Fruit fly (Drosophila melanogaster) whole organism, embryonic: ENCODE results near the gene VhaM9.7-c.
A peak's percentile ranks its signal among the peaks of the same experiment; 100 is the strongest.

ENCODE experiments used
- Ada2b ChIP-seq: fragments of 200-800 bp; sonication (Bioruptor generic); IDR thresholded peaks from 2 replicates; pipeline ENCODE4 v1.3.6; 2022; ENCODE audit warnings: missing biosample characterization, missing genetic modification characterization
- CG10267 ChIP-seq: fragments of 200-800 bp; sonication (Bioruptor generic); optimal IDR thresholded peaks from 2 replicates; lab custom pipeline; 2018; ENCODE audit warnings: missing biosample characterization, mild to moderate bottlenecking, missing genetic modification characterization, moderate library complexity
- CG11504 ChIP-seq: fragments of 200-800 bp; sonication (Bioruptor generic); optimal IDR thresholded peaks from 3 replicates; lab custom pipeline; 2019; ENCODE audit warnings: missing biosample characterization, mild to moderate bottlenecking, missing genetic modification characterization, moderate library complexity
- CG12104 ChIP-seq: fragments of 200-800 bp; sonication (Bioruptor generic); optimal IDR thresholded peaks from 3 replicates; lab custom pipeline; 2016; ENCODE audit warnings: missing biosample characterization, missing genetic modification characterization
- CG13287 ChIP-seq: fragments of 200-800 bp; sonication (Bioruptor generic); IDR thresholded peaks from 2 replicates; pipeline ENCODE4 v1.3.6; 2022; ENCODE audit warnings: missing biosample characterization, missing genetic modification characterization; ENCODE audit not compliant: partially characterized antibody
- CG15073 ChIP-seq: fragments of 200-800 bp; sonication (Bioruptor generic); optimal IDR thresholded peaks from 2 replicates; lab custom pipeline; 2016; ENCODE audit warnings: missing biosample characterization, missing genetic modification characterization
- CG17361 ChIP-seq: fragments of 200-800 bp; sonication (Bioruptor generic); IDR thresholded peaks from 3 replicates; pipeline ENCODE4 v1.3.6; 2022; ENCODE audit warnings: missing biosample characterization, missing genetic modification characterization
- CG17612 ChIP-seq: fragments of 200-800 bp; sonication (Bioruptor generic); IDR thresholded peaks from 2 replicates; pipeline ENCODE4 v1.3.6; 2022; ENCODE audit warnings: missing biosample characterization, missing genetic modification characterization
- CG2120 ChIP-seq: fragments of 200-800 bp; sonication (Bioruptor generic); optimal IDR thresholded peaks from 3 replicates; lab custom pipeline; 2016; ENCODE audit warnings: missing biosample characterization, missing genetic modification characterization
- CG30431 ChIP-seq: fragments of 200-800 bp; sonication (Bioruptor generic); optimal IDR thresholded peaks from 2 replicates; lab custom pipeline; 2017; ENCODE audit warnings: missing biosample characterization, missing genetic modification characterization
- CG31365 ChIP-seq: fragments of 200-800 bp; sonication (Bioruptor generic); optimal IDR thresholded peaks from 2 replicates; lab custom pipeline; 2018; ENCODE audit warnings: missing biosample characterization, mild to moderate bottlenecking, missing genetic modification characterization
- CG43689 ChIP-seq: fragments of 200-800 bp; sonication (Bioruptor generic); IDR thresholded peaks from 2 replicates; pipeline ENCODE4 v1.3.6; 2022; ENCODE audit warnings: missing biosample characterization, missing genetic modification characterization
- CG6175 ChIP-seq: fragments of 200-800 bp; sonication (Bioruptor generic); IDR thresholded peaks from 3 replicates; pipeline ENCODE4 v1.3.6; 2022; ENCODE audit warnings: missing biosample characterization, missing genetic modification characterization
- CG7987 ChIP-seq: fragments of 200-800 bp; sonication (Bioruptor generic); optimal IDR thresholded peaks from 2 replicates; lab custom pipeline; 2018; ENCODE audit warnings: missing biosample characterization, mild to moderate bottlenecking, missing genetic modification characterization, moderate library complexity
- CG8765 ChIP-seq: fragments of 200-800 bp; sonication (Bioruptor generic); IDR thresholded peaks from 2 replicates; pipeline ENCODE4 v1.3.6; 2022; ENCODE audit warnings: missing biosample characterization, missing genetic modification characterization
- CG9609 ChIP-seq: fragments of 200-800 bp; sonication (Bioruptor generic); optimal IDR thresholded peaks from 3 replicates; lab custom pipeline; 2016; ENCODE audit warnings: missing biosample characterization, missing genetic modification characterization
- CHES-1-like ChIP-seq: fragments of 200-800 bp; sonication (Bioruptor generic); optimal IDR thresholded peaks from 2 replicates; lab custom pipeline; 2016; ENCODE audit warnings: missing biosample characterization, missing genetic modification characterization
- Camta ChIP-seq: fragments of 200-800 bp; sonication (Bioruptor generic); optimal IDR thresholded peaks from 2 replicates; lab custom pipeline; 2016; ENCODE audit warnings: missing biosample characterization, missing genetic modification characterization
- CrebB ChIP-seq: fragments of 200-800 bp; sonication (Bioruptor generic); optimal IDR thresholded peaks from 3 replicates; lab custom pipeline; 2018; ENCODE audit warnings: missing biosample characterization, mild to moderate bottlenecking, missing genetic modification characterization
- D19A ChIP-seq: fragments of 200-800 bp; optimal IDR thresholded peaks from 3 replicates; lab custom pipeline; 2019; ENCODE audit warnings: missing biosample characterization, mild to moderate bottlenecking, missing genetic modification characterization, moderate library complexity
- Dip2 ChIP-seq: fragments of 200-800 bp; sonication (Bioruptor generic); IDR thresholded peaks from 2 replicates; pipeline ENCODE4 v1.3.6; 2022; ENCODE audit warnings: missing biosample characterization, missing genetic modification characterization
- Dp ChIP-seq: fragments of 200-800 bp; sonication (Bioruptor generic); optimal IDR thresholded peaks from 2 replicates; lab custom pipeline; 2018; ENCODE audit warnings: missing biosample characterization, mild to moderate bottlenecking, missing genetic modification characterization, moderate library complexity
- Drgx ChIP-seq: fragments of 200-800 bp; sonication (Bioruptor generic); IDR thresholded peaks from 2 replicates; pipeline ENCODE4 v1.3.6; 2022; ENCODE audit warnings: missing biosample characterization, missing genetic modification characterization
- HHEX ChIP-seq: fragments of 200-800 bp; sonication (Bioruptor generic); optimal IDR thresholded peaks from 3 replicates; lab custom pipeline; 2017; ENCODE audit warnings: missing biosample characterization, mild to moderate bottlenecking, missing genetic modification characterization, missing genetic modification reagents
- Kr ChIP-seq: fragments of 200-800 bp; sonication (Bioruptor generic); optimal IDR thresholded peaks from 2 replicates; lab custom pipeline; 2017; ENCODE audit warnings: missing biosample characterization, mild to moderate bottlenecking, missing genetic modification characterization
- Nf-YB ChIP-seq: fragments of 200-800 bp; sonication (Bioruptor generic); optimal IDR thresholded peaks from 3 replicates; lab custom pipeline; 2019; ENCODE audit warnings: missing biosample characterization, mild to moderate bottlenecking, missing genetic modification characterization, moderate library complexity
- Pdp1 ChIP-seq, 2 experiments: fragments of 200-800 bp; sonication (Bioruptor generic); optimal IDR thresholded peaks; 3 replicates each; lab custom pipeline; 2016; ENCODE audit warnings: missing biosample characterization in 2 of 2, missing genetic modification characterization in 2 of 2, mild to moderate bottlenecking in 1 of 2, moderate library complexity in 1 of 2
- Rx ChIP-seq: fragments of 200-800 bp; sonication (Bioruptor generic); IDR thresholded peaks from 2 replicates; pipeline ENCODE4 v1.3.6; 2022; ENCODE audit warnings: missing biosample characterization, missing genetic modification characterization
- Stat92E ChIP-seq, 3 experiments: fragments of >200 bp in 2 of 3; fragments of 200-800 bp in 1 of 3; sonication (Bioruptor generic) in 1 of 3; optimal IDR thresholded peaks; 2 replicates each; lab custom pipeline; 2017 to 2019; ENCODE audit warnings: missing biosample characterization in 3 of 3, missing genetic modification characterization in 3 of 3, mild to moderate bottlenecking in 1 of 3, moderate library complexity in 1 of 3
- Vsx1 ChIP-seq: fragments of 200-800 bp; sonication (Bioruptor generic); optimal IDR thresholded peaks from 2 replicates; lab custom pipeline; 2017; ENCODE audit warnings: missing biosample characterization, mild to moderate bottlenecking, missing genetic modification characterization, missing genetic modification reagents
- al ChIP-seq: fragments of 200-800 bp; sonication (Bioruptor generic); IDR thresholded peaks from 2 replicates; pipeline ENCODE4 v1.3.6; 2022; ENCODE audit warnings: missing biosample characterization, missing genetic modification characterization
- bigmax ChIP-seq: fragments of 200-800 bp; sonication (Bioruptor generic); optimal IDR thresholded peaks from 2 replicates; lab custom pipeline; 2018; ENCODE audit warnings: missing biosample characterization, mild to moderate bottlenecking, missing genetic modification characterization
- bsh ChIP-seq, 2 experiments: fragments of 200-800 bp; sonication (Bioruptor generic); optimal IDR thresholded peaks; 2 replicates each; lab custom pipeline; 2017 to 2018; ENCODE audit warnings: mild to moderate bottlenecking in 2 of 2, missing biosample characterization in 2 of 2, missing genetic modification characterization in 2 of 2, moderate library complexity in 1 of 2
- croc ChIP-seq: fragments of 200-800 bp; sonication (Bioruptor generic); conservative IDR thresholded peaks from 3 replicates; pipeline ENCODE4 v1.3.6; 2022; ENCODE audit warnings: missing biosample characterization, missing genetic modification characterization
- da ChIP-seq: fragments of 200-800 bp; sonication (Bioruptor generic); optimal IDR thresholded peaks from 2 replicates; lab custom pipeline; 2016; ENCODE audit warnings: missing biosample characterization, missing genetic modification characterization
- dati ChIP-seq: fragments of 200-800 bp; sonication (Bioruptor generic); IDR thresholded peaks from 2 replicates; pipeline ENCODE4 v1.3.6; 2022; ENCODE audit warnings: missing biosample characterization, missing genetic modification characterization
- fru ChIP-seq: fragments of >200 bp; optimal IDR thresholded peaks from 2 replicates; lab custom pipeline; 2017
- gcm ChIP-seq: fragments of 200-800 bp; sonication (Bioruptor generic); optimal IDR thresholded peaks from 2 replicates; lab custom pipeline; 2019; ENCODE audit warnings: missing biosample characterization, mild to moderate bottlenecking, missing genetic modification characterization, moderate library complexity
- kay ChIP-seq: fragments of 200-800 bp; sonication (Bioruptor generic); optimal IDR thresholded peaks from 2 replicates; lab custom pipeline; 2016; ENCODE audit warnings: missing biosample characterization, missing genetic modification characterization
- onecut ChIP-seq: fragments of 200-800 bp; sonication (Bioruptor generic); IDR thresholded peaks from 2 replicates; pipeline ENCODE4 v1.3.6; 2022; ENCODE audit warnings: missing biosample characterization, missing genetic modification characterization
- row ChIP-seq: fragments of 200-800 bp; sonication (Bioruptor generic); IDR thresholded peaks from 3 replicates; pipeline ENCODE4 v1.3.6; 2022; ENCODE audit warnings: missing biosample characterization, missing genetic modification characterization
- slou ChIP-seq: fragments of 200-800 bp; sonication (Bioruptor generic); optimal IDR thresholded peaks from 3 replicates; lab custom pipeline; 2016; ENCODE audit warnings: missing biosample characterization, missing genetic modification characterization
- sob ChIP-seq: fragments of 200-800 bp; sonication (Bioruptor generic); IDR thresholded peaks from 2 replicates; pipeline ENCODE4 v1.3.6; 2022; ENCODE audit warnings: missing biosample characterization, missing genetic modification characterization
- sqz ChIP-seq: fragments of 200-800 bp; sonication (Bioruptor generic); optimal IDR thresholded peaks from 3 replicates; lab custom pipeline; 2018; ENCODE audit warnings: missing biosample characterization, mild to moderate bottlenecking, missing genetic modification characterization
- stc ChIP-seq: fragments of 200-800 bp; sonication (Bioruptor generic); IDR thresholded peaks from 2 replicates; pipeline ENCODE4 v1.3.6; 2022; ENCODE audit warnings: missing biosample characterization, missing genetic modification characterization
- toy ChIP-seq: fragments of 200-800 bp; sonication (Bioruptor generic); IDR thresholded peaks from 2 replicates; pipeline ENCODE4 v1.3.6; 2022; ENCODE audit warnings: missing biosample characterization, missing genetic modification characterization
- trem ChIP-seq: fragments of 200-800 bp; optimal IDR thresholded peaks from 3 replicates; lab custom pipeline; 2019; ENCODE audit warnings: missing biosample characterization, mild to moderate bottlenecking, missing genetic modification characterization, moderate library complexity
- unpg ChIP-seq: fragments of 200-800 bp; sonication (Bioruptor generic); optimal IDR thresholded peaks from 3 replicates; lab custom pipeline; 2018; ENCODE audit warnings: missing biosample characterization, mild to moderate bottlenecking, missing genetic modification characterization, moderate library complexity
- vfl ChIP-seq: fragments of 200-800 bp; sonication (Bioruptor generic); optimal IDR thresholded peaks from 2 replicates; lab custom pipeline; 2016; ENCODE audit warnings: missing biosample characterization, missing genetic modification characterization
- yki ChIP-seq: fragments of >200 bp; optimal IDR thresholded peaks from 3 replicates; lab custom pipeline; 2018

Gene VhaM9.7-c

DNA sequence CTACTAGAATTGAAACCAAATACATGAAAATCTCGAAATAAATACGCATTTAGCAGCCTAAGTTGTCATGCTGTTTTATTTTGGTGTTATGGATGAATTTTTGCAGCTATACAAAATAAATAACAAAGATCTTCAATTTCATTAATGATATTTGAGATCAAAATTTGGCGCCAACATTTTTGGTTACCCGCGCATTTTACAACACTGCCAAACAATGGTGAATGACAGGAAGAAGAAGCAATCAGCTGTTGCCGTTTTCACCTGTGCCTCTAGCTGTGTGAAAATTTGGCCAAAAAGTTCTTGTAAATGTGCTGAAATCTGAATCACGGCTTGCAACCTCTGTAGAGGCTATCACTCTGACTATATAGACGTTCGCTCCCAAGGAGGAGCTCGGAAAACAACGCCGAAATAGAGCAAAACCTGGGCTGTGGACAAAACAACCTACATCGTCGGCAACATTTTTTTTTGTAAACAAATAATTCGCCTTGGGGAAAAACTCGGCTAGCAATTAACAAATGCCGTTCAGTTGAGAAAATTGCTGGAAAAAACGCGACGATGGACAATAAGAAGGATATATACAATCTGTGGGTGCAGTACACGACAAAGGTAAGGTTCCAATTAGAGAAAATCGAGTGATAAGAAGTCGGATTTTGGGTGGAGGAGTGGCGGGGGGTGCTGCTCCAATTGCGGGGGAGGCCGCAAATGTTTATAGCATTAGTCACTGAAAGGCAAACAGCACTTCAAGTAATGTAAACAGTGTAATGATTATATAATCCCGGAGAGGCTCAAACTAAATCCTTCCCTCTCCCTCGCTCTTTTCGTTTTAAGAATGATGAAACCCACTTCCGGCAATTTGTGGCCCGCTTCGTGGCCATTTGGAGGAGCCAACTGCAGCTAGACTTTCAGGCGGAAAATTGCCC is 7.3 kb upstream of the VhaM9.7-c start, which contains the start of gene CG43367 (continued):
- no peak for TF ChIP-seq bigmax
- no peak for TF ChIP-seq CrebB
- no peak for TF ChIP-seq Vsx1 (GFP tag; lab: Kevin White, UChicago)
- no peak for TF ChIP-seq CG15073 (GFP tag; lab: Kevin White, UChicago)
- no peak for TF ChIP-seq CG31365 (tag; lab: Kevin White, UChicago)
- no peak for TF ChIP-seq vfl
- peak; percentile 26 for TF ChIP-seq kay (GFP tag; lab: Kevin White, UChicago)
- no peak for TF ChIP-seq CG2120 (GFP tag; lab: Kevin White, UChicago)
- no peak for TF ChIP-seq CG11504 (tag; lab: Kevin White, UChicago)
- no peak for TF ChIP-seq CG8765 (GFP tag; lab: Robert Waterston, UW)
- TF ChIP-seq da (GFP tag; lab: Kevin White, UChicago), result no peak
- no peak for TF ChIP-seq Dip2
- TF ChIP-seq Drgx (GFP tag; lab: Robert Waterston, UW), result no peak
- no peak for TF ChIP-seq Stat92E (GFP tag; optimal IDR thresholded peaks at IDR 0.05; lab: Kevin White, UChicago)
- TF ChIP-seq CG17361 (GFP tag; lab: Robert Waterston, UW), result no peak
- no peak for TF ChIP-seq CG9609 (GFP tag; lab: Kevin White, UChicago)
- TF ChIP-seq CG7987 (GFP tag; lab: Kevin White, UChicago), result no peak
- TF ChIP-seq CG13287 (GFP tag; lab: Robert Waterston, UW), result peak; percentile 22; the same call in 1 of the 2 replicates
- no peak for TF ChIP-seq CG30431 (GFP tag; lab: Kevin White, UChicago)
- TF ChIP-seq HHEX (GFP tag; lab: Kevin White, UChicago), result no peak
- no peak for TF ChIP-seq bsh (GFP tag; optimal IDR thresholded peaks at IDR 0.05; lab: Kevin White, UChicago)
- TF ChIP-seq yki (lab: Kevin White, UChicago), result no peak
- TF ChIP-seq onecut (GFP tag; lab: Robert Waterston, UW), result no peak
- TF ChIP-seq Nf-YB, result no peak
- TF ChIP-seq al (GFP tag; lab: Robert Waterston, UW), result no peak
- TF ChIP-seq stc, result peak; percentile 11; the same call in 1 of the 2 replicates
- TF ChIP-seq Kr (GFP tag; lab: Kevin White, UChicago), result no peak
- peak; percentile 96 for TF ChIP-seq CG10267 (tag; lab: Kevin White, UChicago)
- no peak for TF ChIP-seq sqz (GFP tag; lab: Kevin White, UChicago)
- TF ChIP-seq croc, result no peak
- no peak for TF ChIP-seq fru (lab: Kevin White, UChicago)
- TF ChIP-seq CG17612, result no peak
- TF ChIP-seq trem (tag; lab: Kevin White, UChicago), result no peak
- no peak for TF ChIP-seq unpg (GFP tag; lab: Kevin White, UChicago)
- TF ChIP-seq CHES-1-like, result peak; percentile 11
- TF ChIP-seq CG6175, result no peak
- no peak for TF ChIP-seq toy
- no peak for TF ChIP-seq CG12104
- no peak for TF ChIP-seq dati (GFP tag; lab: Robert Waterston, UW)
- TF ChIP-seq D19A (tag; lab: Kevin White, UChicago), result no peak
- TF ChIP-seq Camta (GFP tag; lab: Kevin White, UChicago), result no peak
- TF ChIP-seq row, result no peak
- no peak for TF ChIP-seq CG43689 (GFP tag; lab: Robert Waterston, UW)
- no peak for TF ChIP-seq Ada2b (GFP tag; lab: Robert Waterston, UW)
- TF ChIP-seq slou, result no peak
- TF ChIP-seq sob (GFP tag; lab: Robert Waterston, UW), result no peak
- TF ChIP-seq gcm (GFP tag; lab: Kevin White, UChicago), result no peak
- TF ChIP-seq Rx, result no peak
- TF ChIP-seq Pdp1 (GFP tag; optimal IDR thresholded peaks at IDR 0.05; lab: Kevin White, UChicago), result peak in 1 of 2 experiments; percentile 93
- TF ChIP-seq Dp, result peak; percentile 97
